Worm (Caenorhabditis elegans) whole organism, L4 larva: ENCODE data around the gene F35G2.3.

Experiments used
- T26A8.4 ChIP-seq: fragments of 200-800 bp; sonication (Bioruptor generic); IDR thresholded peaks from 2 replicates; pipeline ENCODE4 v1.3.6; 2022; ENCODE audit warnings: missing genetic modification characterization, missing compliant biosample characterization
- arid-1 ChIP-seq: fragments of 200-800 bp; sonication (Bioruptor generic); conservative IDR thresholded peaks from 2 replicates; pipeline ENCODE4 v1.3.6; 2022; ENCODE audit warnings: missing genetic modification reagents, missing genetic modification characterization, missing compliant biosample characterization
- skn-1 ChIP-seq: fragments of 150-350 bp; optimal IDR thresholded peaks from 2 replicates; lab custom pipeline; 2014; ENCODE audit warnings: missing biosample characterization, missing genetic modification characterization

DNA sequence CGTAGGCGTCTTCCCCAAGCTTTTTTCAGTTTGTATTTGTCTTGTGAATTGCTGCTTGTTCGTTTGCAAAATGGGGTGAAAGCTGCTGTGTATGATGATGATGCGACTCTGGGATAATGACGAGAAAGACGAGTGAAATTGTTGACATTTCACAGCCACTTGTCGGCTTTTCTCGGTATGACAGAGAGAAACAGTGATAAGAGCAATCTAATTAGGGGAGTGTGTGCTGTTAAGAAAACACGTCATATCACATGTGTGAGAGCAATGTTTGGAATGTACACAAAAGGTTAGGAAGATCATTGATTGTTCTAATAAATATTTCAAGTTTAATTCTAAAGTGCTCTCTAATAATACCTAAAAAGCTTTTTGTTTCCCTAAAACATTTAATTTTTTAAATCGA lies 11.7 kb upstream of the F35G2.3 start:
- TF ChIP-seq T26A8.4 (GFP tag; lab: Robert Waterston, UW) = no peak
- no peak for TF ChIP-seq skn-1
- no peak for TF ChIP-seq arid-1
